Fruit fly (Drosophila melanogaster): ENCODE data around the gene CG14316.

dm6 chr3R:18191867-18192266 lies 39.9 kb downstream of the CG14316 start, which contains the start of gene CG14313:
- TF ChIP-seq Hr83 (GFP tag; optimal IDR thresholded peaks at IDR 0.05; ENCODE audit: poor library complexity, severe bottlenecking) (no peak), GATAd (GFP tag; optimal IDR thresholded peaks at IDR 0.05) (no peak), OdsH (GFP tag; optimal IDR thresholded peaks at IDR 0.05) (no peak), br (GFP tag; optimal IDR thresholded peaks at IDR 0.05) (no peak)

Measured in whole organism, wandering third instar larva.